Fruit fly (Drosophila melanogaster): Measurements from ENCODE around the gene CG3815.

DNA sequence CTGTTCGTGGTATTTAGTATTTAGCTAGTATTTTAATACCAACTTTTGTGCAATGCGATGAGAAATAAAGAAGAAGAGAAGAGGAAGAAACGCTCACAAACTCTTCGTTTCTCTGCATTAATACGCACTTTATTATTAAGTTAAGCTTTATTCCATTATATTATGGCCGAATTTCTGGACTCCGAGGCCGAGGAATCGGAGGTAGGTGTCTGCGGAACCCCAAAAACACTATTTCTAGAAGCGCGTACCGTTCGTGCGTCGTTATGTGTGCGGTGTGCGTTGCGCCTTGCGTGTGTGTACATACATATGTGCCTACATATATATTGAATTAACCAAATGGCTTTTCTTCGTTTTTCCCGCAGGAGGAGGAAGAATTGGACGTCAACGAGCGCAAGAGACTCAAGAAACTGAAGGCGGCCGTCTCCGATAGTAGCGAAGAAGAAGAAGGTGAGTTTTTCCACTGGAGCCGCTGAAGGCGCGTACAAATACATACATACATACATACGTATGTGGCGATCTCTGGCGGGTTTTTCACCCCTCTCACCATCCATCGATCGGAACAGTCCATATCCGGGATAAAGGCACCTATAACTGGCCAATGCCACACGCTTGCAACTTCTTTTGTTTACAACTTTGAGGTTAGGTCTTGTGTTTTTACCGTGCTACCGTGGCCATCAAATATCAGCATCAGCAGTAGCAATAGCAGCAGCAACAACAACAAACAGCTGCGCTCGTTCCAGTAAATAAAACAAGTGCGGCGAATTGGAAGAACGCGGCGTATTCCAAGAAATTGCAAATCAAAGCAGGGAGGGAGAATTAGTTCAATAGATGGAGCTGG, 27.2 kb upstream of the CG3815 start, which contains the start of gene Spt6:
- no peak for TF ChIP-seq Sox14 (GFP tag; optimal IDR thresholded peaks at IDR 0.05)
- no peak for TF ChIP-seq cyc (GFP tag; optimal IDR thresholded peaks at IDR 0.05)
- TF ChIP-seq Hr39 (GFP tag; optimal IDR thresholded peaks at IDR 0.05): no peak
- no peak for TF ChIP-seq CG31627 (GFP tag; optimal IDR thresholded peaks at IDR 0.05)
- no peak for TF ChIP-seq fd59A (GFP tag; optimal IDR thresholded peaks at IDR 0.05)
- no peak for TF ChIP-seq Gug (GFP tag; IDR thresholded peaks at IDR 0.05)
- TF ChIP-seq CG15336 (GFP tag; IDR thresholded peaks at IDR 0.05): no peak
- no peak for TF ChIP-seq Sox15 (GFP tag; optimal IDR thresholded peaks at IDR 0.05)
- no peak for TF ChIP-seq Lpt (GFP tag; optimal IDR thresholded peaks at IDR 0.05)
- no peak for TF ChIP-seq CG4318 (GFP tag; optimal IDR thresholded peaks at IDR 0.05)
- TF ChIP-seq OdsH (GFP tag; optimal IDR thresholded peaks at IDR 0.05): no peak
- no peak for TF ChIP-seq fkh (GFP tag; optimal IDR thresholded peaks at IDR 0.05)
